Worm (Caenorhabditis elegans): Measurements from ENCODE around the gene irld-62.
A peak's percentile ranks its signal among the peaks of the same experiment; 100 is the strongest.

Gene irld-62

DNA sequence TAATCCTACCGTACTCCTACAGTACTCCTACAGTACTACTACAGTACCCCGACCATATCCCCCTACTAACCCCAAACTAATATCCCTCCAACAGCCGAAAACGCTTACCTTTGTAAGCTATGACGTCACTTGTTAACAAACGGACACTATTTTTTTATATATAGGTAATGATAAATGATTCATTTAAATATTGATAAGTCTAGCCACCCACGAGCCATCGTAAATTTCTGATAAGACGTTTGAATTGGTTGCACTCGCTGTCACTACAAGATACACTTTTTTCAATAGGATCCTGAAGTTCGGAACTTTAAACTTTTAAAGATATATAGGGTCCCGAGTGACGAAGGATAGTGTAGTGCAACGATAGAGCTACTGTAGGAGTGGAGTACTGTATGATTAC is 11.8 kb downstream of the irld-62 start, which contains the start of gene nhr-247:
Gene nhr-247, plus strand, starts transcription at position 330 of the 400 bp plus-strand sequence.
- TF ChIP-seq elt-2 (tag; optimal IDR thresholded peaks at IDR 0.05) (peak; percentile 59), pqm-1 (tag; optimal IDR thresholded peaks at IDR 0.05) (peak; percentile 9)

DNA sequence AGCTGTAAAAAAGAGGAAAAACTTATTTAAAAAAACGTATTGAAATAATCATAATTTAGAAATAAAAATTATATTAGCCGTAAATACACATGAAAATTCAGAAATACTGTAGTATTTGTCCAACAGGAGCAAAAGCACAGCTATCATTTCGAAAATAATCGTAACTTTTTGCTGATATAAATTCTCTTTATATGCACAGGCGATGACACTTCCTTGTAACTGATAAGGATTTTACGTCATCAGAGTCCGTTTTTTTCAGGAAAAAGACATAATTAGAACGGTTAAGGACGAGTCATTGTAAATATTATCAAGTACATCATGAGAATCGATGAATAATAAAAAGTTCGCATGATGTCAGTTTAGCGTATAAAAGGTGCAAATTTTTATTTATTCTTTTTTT is 12.5 kb downstream of the irld-62 start:
- TF ChIP-seq pqm-1 (tag; optimal IDR thresholded peaks at IDR 0.05) = peak; percentile 63
- TF ChIP-seq hmg-11 (tag; optimal IDR thresholded peaks at IDR 0.05) = no peak
- peak; percentile 85 for TF ChIP-seq elt-2 (tag; optimal IDR thresholded peaks at IDR 0.05)

DNA sequence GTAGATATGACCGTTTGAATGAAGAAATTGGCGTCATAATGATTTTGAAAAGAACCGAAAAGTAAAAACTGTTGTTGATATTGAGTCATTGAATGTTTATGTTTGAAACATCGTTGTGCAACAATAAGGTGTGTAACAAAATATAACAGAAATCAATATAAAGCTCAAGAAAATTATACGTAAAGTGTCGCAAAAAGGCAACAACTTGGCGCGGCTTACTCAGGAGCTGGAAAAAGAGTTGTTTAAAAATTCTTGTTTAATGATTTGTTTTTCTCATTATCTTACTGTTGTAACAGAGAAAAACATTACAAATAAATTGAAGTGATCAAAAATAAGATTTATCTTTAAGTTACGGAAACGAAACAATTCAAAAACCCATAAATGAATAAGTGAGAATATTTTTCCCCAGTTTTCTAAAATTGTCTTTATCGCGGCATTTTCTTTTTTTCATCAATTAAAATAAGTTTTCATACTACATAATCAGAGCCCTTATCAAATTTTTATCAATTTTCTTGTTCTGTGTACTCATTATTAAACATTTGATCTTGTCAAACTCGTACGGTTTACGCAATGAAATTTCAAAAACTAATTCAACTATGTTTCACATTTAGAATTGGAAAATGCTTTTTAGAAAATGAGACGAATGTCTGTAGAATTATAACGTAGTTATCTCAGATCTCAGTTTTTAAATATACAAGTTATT is 17.0 kb downstream of the irld-62 start, which contains the start of gene ZK1037.6:
Gene ZK1037.6, minus strand, starts transcription at position 51 of the 703 bp plus-strand sequence.
- TF ChIP-seq mml-1 (tag; optimal IDR thresholded peaks at IDR 0.05) = no peak
- peak; percentile 75 for TF ChIP-seq elt-2 (tag; optimal IDR thresholded peaks at IDR 0.05)
- peak; percentile 30 for TF ChIP-seq jun-1 (tag; optimal IDR thresholded peaks at IDR 0.05)
- TF ChIP-seq skn-1 (tag; optimal IDR thresholded peaks at IDR 0.05) = no peak
- TF ChIP-seq ceh-28 (tag; optimal IDR thresholded peaks at IDR 0.05) = no peak
- TF ChIP-seq ztf-4 (tag; optimal IDR thresholded peaks at IDR 0.05) = no peak
- TF ChIP-seq daf-12 (tag; optimal IDR thresholded peaks at IDR 0.05) = no peak
- TF ChIP-seq fkh-10 (GFP tag; optimal IDR thresholded peaks at IDR 0.05) = no peak
- TF ChIP-seq tbx-2 (tag; optimal IDR thresholded peaks at IDR 0.05) = no peak

DNA sequence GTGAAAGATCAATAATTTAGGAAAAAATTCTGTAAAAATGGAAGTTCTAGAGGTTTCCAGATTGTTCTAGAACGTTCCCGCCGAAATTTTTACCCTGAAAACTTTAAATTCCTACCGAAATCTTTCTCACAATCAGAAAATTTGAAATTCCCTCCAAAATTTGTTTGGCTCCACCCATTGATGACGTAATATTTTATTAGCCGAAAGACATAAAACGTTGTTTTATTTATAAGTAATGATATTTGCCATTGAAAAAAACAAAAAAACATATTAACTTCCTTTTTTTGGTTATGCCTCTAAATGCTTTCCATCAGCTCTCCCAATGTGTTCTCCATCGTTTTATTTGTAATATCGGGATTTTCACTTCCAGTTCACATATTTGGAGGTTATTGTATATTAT is 19.4 kb downstream of the irld-62 start, which contains the start of gene srh-295:
Gene srh-295, plus strand, starts transcription at position 301 of the 400 bp plus-strand sequence.
- TF ChIP-seq aly-2 (tag; optimal IDR thresholded peaks at IDR 0.05) = no peak
- TF ChIP-seq sea-2 (GFP tag; optimal IDR thresholded peaks at IDR 0.05) = no peak
- no peak for TF ChIP-seq nfya-1 (tag; optimal IDR thresholded peaks at IDR 0.05; ENCODE audit: insufficient read depth)
- TF ChIP-seq nhr-43 (tag; optimal IDR thresholded peaks at IDR 0.05; ENCODE audit: poor library complexity, severe bottlenecking) = no peak
- TF ChIP-seq fos-1 (tag; optimal IDR thresholded peaks at IDR 0.05) = no peak
- no peak for TF ChIP-seq elt-2 (tag; optimal IDR thresholded peaks at IDR 0.05)

DNA sequence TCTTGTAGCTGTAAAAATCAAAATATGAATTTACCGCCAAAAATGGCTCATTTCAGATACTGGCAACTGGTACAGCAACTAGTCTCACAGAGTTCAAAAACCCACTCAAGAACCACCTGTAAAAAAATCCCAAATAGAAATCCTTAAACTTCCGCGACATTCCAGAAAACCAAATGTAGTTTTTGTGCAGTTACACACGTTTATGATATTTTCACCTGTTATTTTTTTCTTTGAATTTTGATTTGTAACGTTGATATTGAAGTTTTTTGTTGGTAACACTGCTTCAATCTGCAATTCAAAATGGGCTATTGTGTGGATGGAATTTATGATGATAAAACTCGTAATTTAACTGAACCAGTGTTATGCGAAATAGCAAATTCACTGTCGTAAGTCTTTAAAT is 22.0 kb downstream of the irld-62 start, which contains the start of gene srw-113:
Gene srw-113, plus strand, starts transcription at position 301 of the 400 bp plus-strand sequence.
- TF ChIP-seq unc-39 (tag; optimal IDR thresholded peaks at IDR 0.05) (no peak), elt-1 (tag; optimal IDR thresholded peaks at IDR 0.05) (no peak), nhr-23 (tag; optimal IDR thresholded peaks at IDR 0.05) (no peak), nhr-28 (tag; optimal IDR thresholded peaks at IDR 0.05) (no peak)

DNA sequence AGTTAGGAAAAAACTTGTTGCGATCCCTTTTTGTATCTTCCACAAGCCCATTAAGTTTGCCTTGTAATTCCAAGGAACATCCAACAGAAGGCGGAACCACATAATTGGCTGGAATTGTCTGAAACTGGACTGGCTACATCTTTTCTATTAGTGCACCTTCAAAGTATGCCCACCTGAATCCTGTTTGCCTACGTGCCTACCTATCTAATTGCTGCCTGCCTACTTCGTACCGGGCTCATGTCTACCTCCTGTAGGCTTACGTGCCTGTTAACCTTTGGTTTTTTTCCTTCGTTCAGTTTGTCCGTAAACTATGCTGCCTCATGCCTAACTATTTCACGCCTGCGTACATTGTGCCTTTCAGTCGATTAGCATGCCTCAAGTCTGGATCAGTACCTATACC is 26.5 kb downstream of the irld-62 start, which contains the start of gene wrt-7:
Gene wrt-7, minus strand, starts transcription at position 101 of the 400 bp plus-strand sequence.
- TF ChIP-seq ztf-11 (tag; optimal IDR thresholded peaks at IDR 0.05) = no peak
- TF ChIP-seq nhr-76 (tag; optimal IDR thresholded peaks at IDR 0.05) = no peak
- no peak for TF ChIP-seq ceh-9 (tag; optimal IDR thresholded peaks at IDR 0.05)
- TF ChIP-seq nhr-23 (tag; optimal IDR thresholded peaks at IDR 0.05) = no peak

DNA sequence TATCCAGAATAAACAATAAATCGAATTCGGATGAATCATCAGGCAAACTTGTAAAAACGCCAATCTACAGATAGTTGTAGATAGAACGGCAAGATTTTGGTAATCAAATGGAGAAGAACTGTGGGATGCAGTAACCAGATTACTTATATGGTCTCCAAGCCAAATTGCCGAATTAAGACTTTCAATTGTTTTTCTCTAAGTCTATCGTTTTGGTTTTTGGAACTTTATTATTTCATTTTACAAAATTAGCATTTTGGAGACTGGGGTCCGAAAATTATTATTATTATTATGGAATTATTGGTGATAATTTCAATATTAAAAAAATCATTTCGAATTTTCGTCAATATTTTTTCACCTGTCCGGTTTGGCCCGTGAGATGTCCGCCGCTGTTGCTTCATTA is 28.5 kb downstream of the irld-62 start, which contains the start of gene clec-228:
Gene clec-228, minus strand, starts transcription at position 101 of the 400 bp plus-strand sequence.
- no peak for TF ChIP-seq nhr-25 (tag; optimal IDR thresholded peaks at IDR 0.05)
- no peak for TF ChIP-seq nhr-76 (tag; optimal IDR thresholded peaks at IDR 0.05)
- no peak for TF ChIP-seq nhr-28 (tag; optimal IDR thresholded peaks at IDR 0.05)
- TF ChIP-seq tbx-2 (tag; optimal IDR thresholded peaks at IDR 0.05) = no peak
- TF ChIP-seq nhr-67 (tag; optimal IDR thresholded peaks at IDR 0.05) = no peak
- TF ChIP-seq ztf-11 (tag; optimal IDR thresholded peaks at IDR 0.05) = no peak
- no peak for TF ChIP-seq pqm-1 (tag; optimal IDR thresholded peaks at IDR 0.05)
- no peak for TF ChIP-seq egl-5 (tag; optimal IDR thresholded peaks at IDR 0.05)
- TF ChIP-seq ZK546.5 (tag; optimal IDR thresholded peaks at IDR 0.05) = no peak
- TF ChIP-seq lsy-12 (tag; optimal IDR thresholded peaks at IDR 0.05) = no peak
- TF ChIP-seq aly-2 (tag; optimal IDR thresholded peaks at IDR 0.05) = no peak
- no peak for TF ChIP-seq elt-1 (tag; optimal IDR thresholded peaks at IDR 0.05)
- no peak for TF ChIP-seq lin-15B (tag; optimal IDR thresholded peaks at IDR 0.05)
- TF ChIP-seq ceh-16 (tag; optimal IDR thresholded peaks at IDR 0.05) = no peak
- TF ChIP-seq snpc-4 (tag; optimal IDR thresholded peaks at IDR 0.05) = no peak
- no peak for TF ChIP-seq nhr-12 (tag; optimal IDR thresholded peaks at IDR 0.05)
